Fruit fly (Drosophila melanogaster): ENCODE results near the gene Sgs7.
A peak's percentile ranks its signal among the peaks of the same experiment; 100 is the strongest.

The Sgs7 gene

dm6 chr3L:11491874-11492268 is 17.8 kb upstream of the Sgs7 start:
- TF ChIP-seq Pif1A (GFP tag; optimal IDR thresholded peaks at IDR 0.05) = no peak
- TF ChIP-seq Pif1B (GFP tag; optimal IDR thresholded peaks at IDR 0.05) = no peak
- TF ChIP-seq CG10348 (GFP tag; IDR thresholded peaks at IDR 0.05) = no peak
- TF ChIP-seq CG9948 (tag; optimal IDR thresholded peaks at IDR 0.05) = no peak
- no peak for TF ChIP-seq EcR (GFP tag; optimal IDR thresholded peaks at IDR 0.05)
- no peak for TF ChIP-seq fd96Ca (GFP tag; IDR thresholded peaks at IDR 0.05)
- no peak for TF ChIP-seq CG8301 (tag; optimal IDR thresholded peaks at IDR 0.05)
- no peak for TF ChIP-seq CG32121 (GFP tag; IDR thresholded peaks at IDR 0.05)
- no peak for TF ChIP-seq CG15710 (tag; optimal IDR thresholded peaks at IDR 0.05)
- TF ChIP-seq D1 (tag; optimal IDR thresholded peaks at IDR 0.05) = no peak
- no peak for TF ChIP-seq CG8159 (tag; optimal IDR thresholded peaks at IDR 0.05)
- TF ChIP-seq CG17806 (tag; optimal IDR thresholded peaks at IDR 0.05) = no peak
- TF ChIP-seq CG13204 (GFP tag; optimal IDR thresholded peaks at IDR 0.05) = no peak
- TF ChIP-seq rn (GFP tag; IDR thresholded peaks at IDR 0.05) = no peak
- no peak for TF ChIP-seq Snoo (tag; optimal IDR thresholded peaks at IDR 0.05)
- no peak for TF ChIP-seq Ets98B (GFP tag; IDR thresholded peaks at IDR 0.05)
- no peak for TF ChIP-seq CG4496 (GFP tag; IDR thresholded peaks at IDR 0.05)
- no peak for TF ChIP-seq CG34367 (tag; optimal IDR thresholded peaks at IDR 0.05)
- TF ChIP-seq CG14655 (GFP tag; optimal IDR thresholded peaks at IDR 0.05) = no peak

dm6 chr3L:11492457-11492856 is 17.2 kb upstream of the Sgs7 start:
- peak; percentile 29 for TF ChIP-seq CG13204 (GFP tag; optimal IDR thresholded peaks at IDR 0.05)
- no peak for TF ChIP-seq gl (tag; optimal IDR thresholded peaks at IDR 0.05)
- no peak for TF ChIP-seq fd96Ca (GFP tag; IDR thresholded peaks at IDR 0.05)
- TF ChIP-seq CG12605 (GFP tag; IDR thresholded peaks at IDR 0.05) = no peak; the same call in 1 of the 2 replicates
- TF ChIP-seq CG32121 (GFP tag; IDR thresholded peaks at IDR 0.05) = peak; percentile 54
- no peak for TF ChIP-seq Pif1A (GFP tag; optimal IDR thresholded peaks at IDR 0.05)
- TF ChIP-seq D1 (tag; optimal IDR thresholded peaks at IDR 0.05) = no peak
- TF ChIP-seq CG15710 (tag; optimal IDR thresholded peaks at IDR 0.05) = no peak

dm6 chr3L:11493090-11493807 is 16.4 kb upstream of the Sgs7 start:
- TF ChIP-seq Pif1A (GFP tag; optimal IDR thresholded peaks at IDR 0.05) = peak; percentile 41
- no peak; the same call in 1 of the 2 replicates for TF ChIP-seq CG12605 (GFP tag; IDR thresholded peaks at IDR 0.05)
- TF ChIP-seq Ets98B (GFP tag; IDR thresholded peaks at IDR 0.05) = peak; percentile 24; the same call in 1 of the 2 replicates
- no peak for TF ChIP-seq CG4496 (GFP tag; IDR thresholded peaks at IDR 0.05)
- peak; percentile 40 for TF ChIP-seq CG17806 (tag; optimal IDR thresholded peaks at IDR 0.05)
- TF ChIP-seq CG8301 (tag; optimal IDR thresholded peaks at IDR 0.05) = peak; percentile 31
- TF ChIP-seq fd96Ca (GFP tag; IDR thresholded peaks at IDR 0.05) = no peak
- peak; percentile 7 for TF ChIP-seq gl (tag; optimal IDR thresholded peaks at IDR 0.05)
- TF ChIP-seq CG10348 (GFP tag; IDR thresholded peaks at IDR 0.05) = no peak
- no peak for TF ChIP-seq Snoo (tag; optimal IDR thresholded peaks at IDR 0.05)
- peak; percentile 57 for TF ChIP-seq CG13204 (GFP tag; optimal IDR thresholded peaks at IDR 0.05)
- TF ChIP-seq D1 (tag; optimal IDR thresholded peaks at IDR 0.05) = no peak
- TF ChIP-seq CG34367 (tag; optimal IDR thresholded peaks at IDR 0.05) = no peak
- TF ChIP-seq CG32121 (GFP tag; IDR thresholded peaks at IDR 0.05) = no peak
- peak; percentile 26 for TF ChIP-seq CG9948 (tag; optimal IDR thresholded peaks at IDR 0.05)
- TF ChIP-seq CG14655 (GFP tag; optimal IDR thresholded peaks at IDR 0.05) = peak; percentile 67
- peak; percentile 90 for TF ChIP-seq EcR (GFP tag; optimal IDR thresholded peaks at IDR 0.05)
- TF ChIP-seq CG8159 (tag; optimal IDR thresholded peaks at IDR 0.05) = peak; percentile 47
- TF ChIP-seq CG15710 (tag; optimal IDR thresholded peaks at IDR 0.05) = peak; percentile 22
- no peak for TF ChIP-seq rn (GFP tag; IDR thresholded peaks at IDR 0.05)
- TF ChIP-seq Pif1B (GFP tag; optimal IDR thresholded peaks at IDR 0.05) = peak; percentile 46

dm6 chr3L:11508337-11508736 is 1.3 kb upstream of the Sgs7 start, which contains the start of gene CG33500:
TSS of gene CG33500 (plus strand) at chr3L:11508637.
- TF ChIP-seq gl (tag; optimal IDR thresholded peaks at IDR 0.05) = no peak

dm6 chr3L:11510489-11510888 is 828 bp downstream of the Sgs7 start, which contains the start of gene CG33272:
TSS of gene CG33272 (minus strand) at chr3L:11510589.
- TF ChIP-seq CG13204 (GFP tag; optimal IDR thresholded peaks at IDR 0.05) = no peak
- no peak for TF ChIP-seq Pif1B (GFP tag; optimal IDR thresholded peaks at IDR 0.05)
- no peak for TF ChIP-seq CG14655 (GFP tag; optimal IDR thresholded peaks at IDR 0.05)
- no peak for TF ChIP-seq CG8159 (tag; optimal IDR thresholded peaks at IDR 0.05)
- TF ChIP-seq CG12605 (GFP tag; IDR thresholded peaks at IDR 0.05) = no peak
- no peak for TF ChIP-seq gl (tag; optimal IDR thresholded peaks at IDR 0.05)
- TF ChIP-seq Pif1A (GFP tag; optimal IDR thresholded peaks at IDR 0.05) = no peak
- no peak for TF ChIP-seq CG15710 (tag; optimal IDR thresholded peaks at IDR 0.05)
- no peak for TF ChIP-seq EcR (GFP tag; optimal IDR thresholded peaks at IDR 0.05)
- TF ChIP-seq CG32121 (GFP tag; IDR thresholded peaks at IDR 0.05) = no peak

dm6 chr3L:11511243-11511642 is 1.6 kb downstream of the Sgs7 start:
- TF ChIP-seq Ets98B (GFP tag; IDR thresholded peaks at IDR 0.05) (no peak), CG9948 (tag; optimal IDR thresholded peaks at IDR 0.05) (no peak), CG17806 (tag; optimal IDR thresholded peaks at IDR 0.05) (no peak), CG4496 (GFP tag; IDR thresholded peaks at IDR 0.05) (no peak), D1 (tag; optimal IDR thresholded peaks at IDR 0.05) (peak; percentile 62)

Data from whole organism, pupa.